Fruit fly (Drosophila melanogaster) whole organism, embryonic: ENCODE results near the gene CG43318.

Experiments used
- CG12236 ChIP-seq: fragments of 200-800 bp; sonication (Bioruptor generic); optimal IDR thresholded peaks from 2 replicates; lab custom pipeline; 2016; ENCODE audit warnings: missing biosample characterization, missing genetic modification characterization
- CG2202 ChIP-seq: fragments of 200-800 bp; sonication (Bioruptor generic); optimal IDR thresholded peaks from 2 replicates; lab custom pipeline; 2018; ENCODE audit warnings: missing biosample characterization, mild to moderate bottlenecking, missing genetic modification characterization
- CG32767 ChIP-seq: fragments of 200-800 bp; sonication (Bioruptor generic); IDR thresholded peaks from 2 replicates; pipeline ENCODE4 v1.3.6; 2022; ENCODE audit warnings: missing biosample characterization, missing genetic modification characterization
- bsh ChIP-seq, 2 experiments: fragments of 200-800 bp; sonication (Bioruptor generic); optimal IDR thresholded peaks; 2 replicates each; lab custom pipeline; 2017 to 2018; ENCODE audit warnings: mild to moderate bottlenecking in 2 of 2, missing biosample characterization in 2 of 2, missing genetic modification characterization in 2 of 2, moderate library complexity in 1 of 2
- insv ChIP-seq, 2 experiments: fragments of 200-800 bp; sonication (Bioruptor generic); optimal IDR thresholded peaks; 3 replicates each; lab custom pipeline; 2016 to 2018; ENCODE audit warnings: missing biosample characterization in 2 of 2, missing genetic modification characterization in 2 of 2
- kay ChIP-seq: fragments of 200-800 bp; sonication (Bioruptor generic); optimal IDR thresholded peaks from 2 replicates; lab custom pipeline; 2016; ENCODE audit warnings: missing biosample characterization, missing genetic modification characterization
- run ChIP-seq: fragments of 200-800 bp; sonication (Bioruptor generic); optimal IDR thresholded peaks from 3 replicates; lab custom pipeline; 2018; ENCODE audit warnings: missing biosample characterization, mild to moderate bottlenecking, missing genetic modification characterization
- zf30C ChIP-seq: fragments of 200-800 bp; sonication (Bioruptor generic); optimal IDR thresholded peaks from 3 replicates; lab custom pipeline; 2018; ENCODE audit warnings: missing biosample characterization, mild to moderate bottlenecking, missing genetic modification characterization

DNA sequence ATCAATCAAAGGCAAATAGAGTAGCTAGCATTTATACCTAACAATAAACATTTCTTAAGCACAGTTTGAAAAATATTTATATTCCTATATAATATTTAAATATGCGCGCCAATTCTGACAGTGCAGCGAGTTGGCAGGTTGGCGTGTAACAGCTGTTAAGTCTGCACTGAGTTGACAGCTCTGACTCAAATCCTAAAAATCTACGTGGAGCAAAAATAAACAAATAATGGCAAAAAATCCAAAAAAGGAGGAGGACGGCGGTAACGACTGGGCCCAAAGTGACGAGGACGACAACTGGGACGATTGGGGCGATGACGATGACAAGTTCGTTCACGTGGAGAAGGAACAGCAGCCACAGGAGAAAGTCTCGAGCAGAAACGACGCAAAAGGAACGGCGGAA lies 46.7 kb downstream of the CG43318 start, which contains the start of gene CG9590:
- TF ChIP-seq run (tag; lab: Kevin White, UChicago) (no peak), kay (GFP tag; lab: Kevin White, UChicago) (no peak), insv (GFP tag; optimal IDR thresholded peaks at IDR 0.05; lab: Kevin White, UChicago) (no peak), CG32767 (no peak), zf30C (GFP tag; lab: Kevin White, UChicago) (no peak), CG2202 (tag; lab: Kevin White, UChicago) (no peak), CG12236 (no peak), bsh (GFP tag; optimal IDR thresholded peaks at IDR 0.05; lab: Kevin White, UChicago) (no peak)
